Worm (Caenorhabditis elegans): Measurements from ENCODE around the gene Y17D7B.2.
A peak's percentile ranks its signal among the peaks of the same experiment; 100 is the strongest.

Gene Y17D7B.2

ce11 chrV:18827374-18827773, 39.8 kb downstream of the Y17D7B.2 start:
- peak; percentile 2 for TF ChIP-seq pha-2 (tag; optimal IDR thresholded peaks at IDR 0.05)
- no peak for TF ChIP-seq che-1 (tag; optimal IDR thresholded peaks at IDR 0.05)

ce11 chrV:18837125-18837524, 49.6 kb downstream of the Y17D7B.2 start, which contains the start of gene cyp-33D3:
TSS of gene cyp-33D3 (minus strand) at chrV:18837225.
- no peak for TF ChIP-seq madf-2 (tag; optimal IDR thresholded peaks at IDR 0.05)

- peak; percentile 17 for TF ChIP-seq nfya-1 (tag; optimal IDR thresholded peaks at IDR 0.05)
- no peak for TF ChIP-seq tbx-7 (tag; optimal IDR thresholded peaks at IDR 0.05)
Observed at ce11 chrV:18838799-18839354, 51.3 kb downstream of the Y17D7B.2 start, which contains the start of gene nhr-65. TSS of gene nhr-65 (plus strand) at chrV:18839304.

All from whole organism, late embryonic.